Worm (Caenorhabditis elegans) whole organism, young adult: ENCODE measurements around the gene ssp-34.
"Not testable (repeated sequence)": the region's sequence is repeated elsewhere in the genome, so short reads cannot be mapped to it uniquely, and the experiment has no call there.

Experiments
- B0035.1 ChIP-seq: sonication (generic microtip); optimal IDR thresholded peaks from 2 replicates; lab custom pipeline; 2016; ENCODE audit warnings: missing genetic modification characterization, mild to moderate bottlenecking, missing compliant biosample characterization, missing genotype, missing genetic modification reagents
- B0261.1 ChIP-seq: sonication (generic microtip); optimal IDR thresholded peaks from 2 replicates; lab custom pipeline; 2016; ENCODE audit warnings: mild to moderate bottlenecking, missing genetic modification characterization, moderate library complexity, missing compliant biosample characterization
- D2030.7 ChIP-seq: fragments of 200-800 bp; sonication (Bioruptor generic); IDR thresholded peaks from 2 replicates; pipeline ENCODE4 v1.3.6; 2022; ENCODE audit warnings: missing genetic modification reagents, missing genetic modification characterization, missing compliant biosample characterization
- F22D6.2 ChIP-seq: sonication (generic microtip); optimal IDR thresholded peaks from 2 replicates; lab custom pipeline; 2016; ENCODE audit warnings: mild to moderate bottlenecking, missing genetic modification characterization, missing compliant biosample characterization
- F49E8.2 ChIP-seq: sonication (generic microtip); optimal IDR thresholded peaks from 3 replicates; lab custom pipeline; 2017; ENCODE audit warnings: missing genetic modification characterization, mild to moderate bottlenecking, missing compliant biosample characterization, antibody characterized with exemption, moderate library complexity; ENCODE audit not compliant: insufficient read depth
- K11D2.4 ChIP-seq: fragments of 200-800 bp; sonication (Bioruptor generic); IDR thresholded peaks from 2 replicates; pipeline ENCODE4 v1.3.6; 2022; ENCODE audit warnings: missing genetic modification reagents, missing genetic modification characterization, missing compliant biosample characterization
- K12H6.12 ChIP-seq: fragments of 200-800 bp; sonication (Bioruptor generic); optimal IDR thresholded peaks from 2 replicates; lab custom pipeline; 2018; ENCODE audit warnings: mild to moderate bottlenecking, missing genetic modification characterization, missing compliant biosample characterization
- Y53G8AR.9 ChIP-seq: fragments of 200-800 bp; sonication (Bioruptor generic); conservative IDR thresholded peaks from 2 replicates; pipeline ENCODE4 v1.3.6; 2022; ENCODE audit warnings: missing genetic modification reagents, missing genetic modification characterization, missing compliant biosample characterization
- aptf-2 ChIP-seq: fragments of 200-800 bp; sonication (Bioruptor generic); conservative IDR thresholded peaks from 2 replicates; pipeline ENCODE4 v1.3.6; 2022; ENCODE audit warnings: missing genetic modification reagents, missing genetic modification characterization, missing compliant biosample characterization
- aptf-3 ChIP-seq: fragments of 200-800 bp; sonication (Bioruptor generic); IDR thresholded peaks from 2 replicates; pipeline ENCODE4 v1.3.6; 2022; ENCODE audit warnings: missing genetic modification characterization, missing compliant biosample characterization
- attf-5 ChIP-seq: fragments of 200-800 bp; sonication (Bioruptor generic); optimal IDR thresholded peaks from 2 replicates; lab custom pipeline; 2018; ENCODE audit warnings: mild to moderate bottlenecking, missing genetic modification characterization, missing compliant biosample characterization
- bed-2 ChIP-seq: fragments of 200-800 bp; sonication (Bioruptor generic); IDR thresholded peaks from 2 replicates; pipeline ENCODE4 v1.3.6; 2022; ENCODE audit warnings: missing genetic modification reagents, missing genetic modification characterization, missing compliant biosample characterization
- cebp-1 ChIP-seq, 2 experiments: fragments of 200-800 bp in 1 of 2; sonication (Bioruptor generic) in 1 of 2; sonication (generic microtip) in 1 of 2; IDR thresholded peaks in 1 of 2; optimal IDR thresholded peaks in 1 of 2; 2 replicates each; pipeline versions ENCODE4 v1.3.6 to Lab custom; 2017 to 2022; ENCODE audit warnings: missing compliant biosample characterization in 2 of 2, missing genetic modification characterization in 2 of 2, mild to moderate bottlenecking in 1 of 2, missing genetic modification reagents in 1 of 2, moderate library complexity in 1 of 2
- ceh-100 ChIP-seq: fragments of 200-800 bp; sonication (Bioruptor generic); IDR thresholded peaks from 2 replicates; pipeline ENCODE4 v1.3.6; 2022; ENCODE audit warnings: missing genetic modification reagents, missing genetic modification characterization, missing compliant biosample characterization
- ceh-27 ChIP-seq: fragments of 200-800 bp; sonication (Bioruptor generic); optimal IDR thresholded peaks from 2 replicates; lab custom pipeline; 2018; ENCODE audit warnings: mild to moderate bottlenecking, missing genetic modification characterization, moderate library complexity, missing compliant biosample characterization
- ceh-40 ChIP-seq: fragments of 200-800 bp; sonication (Bioruptor generic); IDR thresholded peaks from 2 replicates; pipeline ENCODE4 v1.3.6; 2022; ENCODE audit warnings: missing genetic modification characterization, missing compliant biosample characterization
- ceh-91 ChIP-seq: fragments of 200-800 bp; sonication (Bioruptor generic); IDR thresholded peaks from 2 replicates; pipeline ENCODE4 v1.3.6; 2022; ENCODE audit warnings: missing genetic modification reagents, missing genetic modification characterization, missing compliant biosample characterization
- dpff-1 ChIP-seq: sonication (generic microtip); optimal IDR thresholded peaks from 2 replicates; lab custom pipeline; 2017; ENCODE audit warnings: mild to moderate bottlenecking, missing genetic modification characterization, missing compliant biosample characterization
- egl-44 ChIP-seq: fragments of 200-800 bp; sonication (Bioruptor generic); IDR thresholded peaks from 2 replicates; pipeline ENCODE4 v1.3.6; 2022; ENCODE audit warnings: missing genetic modification reagents, missing genetic modification characterization, missing compliant biosample characterization
- ekl-4 ChIP-seq: fragments of 200-800 bp; sonication (Bioruptor generic); IDR thresholded peaks from 2 replicates; pipeline ENCODE4 v1.3.6; 2022; ENCODE audit warnings: missing genetic modification reagents, missing genetic modification characterization, missing compliant biosample characterization
- ets-4 ChIP-seq: fragments of 200-800 bp; sonication (Bioruptor generic); optimal IDR thresholded peaks from 2 replicates; lab custom pipeline; 2018; ENCODE audit warnings: mild to moderate bottlenecking, missing genetic modification characterization, missing compliant biosample characterization
- fkh-3 ChIP-seq: sonication (generic microtip); optimal IDR thresholded peaks from 2 replicates; lab custom pipeline; 2016; ENCODE audit warnings: mild to moderate bottlenecking, missing genetic modification characterization, missing compliant biosample characterization
- hlh-26 ChIP-seq: fragments of 200-800 bp; sonication (Bioruptor generic); conservative IDR thresholded peaks from 2 replicates; pipeline ENCODE4 v1.3.6; 2022; ENCODE audit warnings: missing genetic modification reagents, missing genetic modification characterization, missing compliant biosample characterization
- hmg-1.2 ChIP-seq: fragments of 200-800 bp; sonication (Bioruptor generic); IDR thresholded peaks from 2 replicates; pipeline ENCODE4 v1.3.6; 2022; ENCODE audit warnings: missing genetic modification reagents, missing genetic modification characterization, missing compliant biosample characterization
- lag-1 ChIP-seq: fragments of 200-800 bp; sonication (Bioruptor generic); IDR thresholded peaks from 2 replicates; pipeline ENCODE4 v1.3.6; 2022; ENCODE audit warnings: missing genetic modification reagents, missing genetic modification characterization, missing compliant biosample characterization
- let-607 ChIP-seq, 2 experiments: fragments of 200-800 bp in 1 of 2; sonication (Bioruptor generic) in 1 of 2; sonication (generic microtip) in 1 of 2; optimal IDR thresholded peaks; 2 replicates each; lab custom pipeline; 2016 to 2018; ENCODE audit warnings: mild to moderate bottlenecking in 2 of 2, missing compliant biosample characterization in 2 of 2, missing genetic modification characterization in 2 of 2, moderate library complexity in 2 of 2, missing genotype in 1 of 2
- lir-1 ChIP-seq: fragments of 200-800 bp; sonication (Bioruptor generic); conservative IDR thresholded peaks from 2 replicates; pipeline ENCODE4 v1.3.6; 2022; ENCODE audit warnings: missing genetic modification reagents, missing genetic modification characterization, missing compliant biosample characterization
- madf-6 ChIP-seq: fragments of 200-800 bp; sonication (Bioruptor generic); IDR thresholded peaks from 2 replicates; pipeline ENCODE4 v1.3.6; 2022; ENCODE audit warnings: missing genetic modification reagents, missing genetic modification characterization, missing compliant biosample characterization
- mcd-1 ChIP-seq: fragments of 200-800 bp; sonication (Bioruptor generic); IDR thresholded peaks from 2 replicates; pipeline ENCODE4 v1.3.6; 2022; ENCODE audit warnings: missing genetic modification reagents, missing genetic modification characterization, missing compliant biosample characterization
- mes-4 ChIP-seq: sonication (generic microtip); optimal IDR thresholded peaks from 2 replicates; lab custom pipeline; 2016; ENCODE audit warnings: missing genotype, missing genetic modification characterization, missing compliant biosample characterization
- mxl-1 ChIP-seq: sonication (generic microtip); optimal IDR thresholded peaks from 2 replicates; lab custom pipeline; 2016; ENCODE audit warnings: missing genetic modification characterization, missing compliant biosample characterization
- nhr-120 ChIP-seq: fragments of 200-800 bp; sonication (Bioruptor generic); IDR thresholded peaks from 2 replicates; pipeline ENCODE4 v1.3.6; 2022; ENCODE audit warnings: missing genetic modification characterization, missing compliant biosample characterization
- nhr-179 ChIP-seq: sonication (generic microtip); optimal IDR thresholded peaks from 2 replicates; lab custom pipeline; 2016; ENCODE audit warnings: mild to moderate bottlenecking, missing genetic modification characterization, missing compliant biosample characterization
- nhr-80 ChIP-seq: sonication (generic microtip); optimal IDR thresholded peaks from 2 replicates; lab custom pipeline; 2016; ENCODE audit warnings: missing genetic modification characterization, missing compliant biosample characterization
- sea-2 ChIP-seq: fragments of 200-800 bp; sonication (Bioruptor generic); IDR thresholded peaks from 2 replicates; pipeline ENCODE4 v1.3.6; 2022; ENCODE audit warnings: missing genetic modification characterization, missing compliant biosample characterization
- somi-1 ChIP-seq: fragments of 200-800 bp; sonication (Bioruptor generic); optimal IDR thresholded peaks from 2 replicates; lab custom pipeline; 2018; ENCODE audit warnings: mild to moderate bottlenecking, missing genetic modification characterization, missing compliant biosample characterization
- sptf-2 ChIP-seq: fragments of 200-800 bp; sonication (Bioruptor generic); optimal IDR thresholded peaks from 2 replicates; lab custom pipeline; 2018; ENCODE audit warnings: mild to moderate bottlenecking, missing genetic modification characterization, missing compliant biosample characterization
- tbp1 ChIP-seq: fragments of 200-800 bp; sonication (Bioruptor generic); optimal IDR thresholded peaks from 2 replicates; lab custom pipeline; 2018; ENCODE audit warnings: mild to moderate bottlenecking, missing genetic modification characterization, missing compliant biosample characterization
- tbx-9 ChIP-seq: sonication (generic microtip); optimal IDR thresholded peaks from 2 replicates; lab custom pipeline; 2016; ENCODE audit warnings: borderline replicate concordance, missing genetic modification characterization, inconsistent platforms, missing compliant biosample characterization
- tlf-1 ChIP-seq: fragments of 200-800 bp; sonication (Bioruptor generic); optimal IDR thresholded peaks from 2 replicates; lab custom pipeline; 2018; ENCODE audit warnings: mild to moderate bottlenecking, missing genetic modification characterization, missing compliant biosample characterization
- unc-62 ChIP-seq: fragments of 150-350 bp; optimal IDR thresholded peaks from 2 replicates; lab custom pipeline; 2014; ENCODE audit warnings: missing biosample characterization, missing genetic modification reagents, missing genetic modification characterization
- ztf-26 ChIP-seq: sonication (generic microtip); optimal IDR thresholded peaks from 2 replicates; lab custom pipeline; 2017; ENCODE audit warnings: missing genetic modification characterization, missing compliant biosample characterization

Gene ssp-34

ce11 chrIV:10761344-10761743 is 22.9 kb upstream of the ssp-34 start, which contains the start of gene ugt-54:
ugt-54 (plus strand) TSS chrIV:10761698.
- TF ChIP-seq tbp1 (GFP tag; lab: Kevin White, UChicago): peak; percentile 10
- TF ChIP-seq attf-5: no peak
- no peak for TF ChIP-seq hmg-1.2
- peak; percentile 81 for TF ChIP-seq nhr-80 (tag; lab: Kevin White, UChicago)
- TF ChIP-seq tlf-1 (GFP tag; lab: Kevin White, UChicago): peak; percentile 12
- TF ChIP-seq hlh-26 (GFP tag; lab: Robert Waterston, UW): no peak

- no peak for TF ChIP-seq F49E8.2 (tag; lab: Kevin White, UChicago)
- TF ChIP-seq aptf-2 (GFP tag; lab: Robert Waterston, UW): no peak
- TF ChIP-seq ekl-4 (GFP tag; lab: Robert Waterston, UW): no peak
- TF ChIP-seq mcd-1: no peak
- TF ChIP-seq K12H6.12: no peak
- no peak for TF ChIP-seq somi-1 (GFP tag; lab: Kevin White, UChicago)
- no peak for TF ChIP-seq tlf-1 (GFP tag; lab: Kevin White, UChicago)
- TF ChIP-seq dpff-1 (tag; lab: Kevin White, UChicago): no peak
- no peak for TF ChIP-seq sea-2 (GFP tag; lab: Robert Waterston, UW)
- no peak for TF ChIP-seq lir-1
- no peak for TF ChIP-seq lag-1 (GFP tag; lab: Robert Waterston, UW)
- TF ChIP-seq ceh-100 (GFP tag; lab: Robert Waterston, UW): no peak
These were observed 19.3 kb upstream of the ssp-34 start, which contains the start of the genes T25B9.4 and T25B9.6 for ce11 chrIV:10757616-10758193. T25B9.4 (minus strand) TSS chrIV:10757716. T25B9.6 (plus strand) TSS chrIV:10758143.

ce11 chrIV:10754685-10755084 is 16.3 kb upstream of the ssp-34 start, which contains the start of gene T25B9.5:
T25B9.5 (minus strand) TSS chrIV:10754785.
- no peak for TF ChIP-seq mxl-1 (tag; lab: Kevin White, UChicago)
- no peak for TF ChIP-seq ceh-91
- no peak for TF ChIP-seq tbp1 (GFP tag; lab: Kevin White, UChicago)
- TF ChIP-seq K11D2.4 (GFP tag; lab: Robert Waterston, UW): no peak
- TF ChIP-seq mes-4: no peak
- TF ChIP-seq ceh-40 (GFP tag; lab: Robert Waterston, UW): no peak
- TF ChIP-seq aptf-3 (GFP tag; lab: Robert Waterston, UW): no peak
- TF ChIP-seq somi-1 (GFP tag; lab: Kevin White, UChicago): no peak
- no peak for TF ChIP-seq B0261.1 (tag; lab: Kevin White, UChicago)
- TF ChIP-seq D2030.7 (GFP tag; lab: Robert Waterston, UW): no peak
- TF ChIP-seq nhr-120: no peak
- no peak for TF ChIP-seq ets-4 (GFP tag; lab: Kevin White, UChicago)
- no peak for TF ChIP-seq ztf-26 (tag; lab: Kevin White, UChicago)
- no peak for TF ChIP-seq ceh-27 (GFP tag; lab: Kevin White, UChicago)
- TF ChIP-seq nhr-179 (tag; lab: Kevin White, UChicago): no peak

- TF ChIP-seq B0261.1 (tag; lab: Kevin White, UChicago); nhr-179 (tag; lab: Kevin White, UChicago); fkh-3: not testable (repeated sequence)
These were observed 13.3 kb upstream of the ssp-34 start, which contains the start of gene T25B9.2 for ce11 chrIV:10751740-10752139. T25B9.2 (minus strand) TSS chrIV:10751840.

ce11 chrIV:10750041-10750440 is 11.6 kb upstream of the ssp-34 start, which contains the start of gene T25B9.1:
T25B9.1 (minus strand) TSS chrIV:10750141.
- no peak for TF ChIP-seq Y53G8AR.9 (GFP tag; lab: Robert Waterston, UW)
- no peak for TF ChIP-seq sptf-2 (GFP tag; lab: Kevin White, UChicago)
- no peak for TF ChIP-seq let-607 (tag; optimal IDR thresholded peaks at IDR 0.05; lab: Kevin White, UChicago)
- TF ChIP-seq cebp-1 (GFP tag; IDR thresholded peaks at IDR 0.05; lab: Robert Waterston, UW): no peak
- no peak for TF ChIP-seq cebp-1 (tag; optimal IDR thresholded peaks at IDR 0.05; lab: Kevin White, UChicago)
- TF ChIP-seq F22D6.2 (tag; lab: Kevin White, UChicago): no peak
- TF ChIP-seq madf-6: no peak
- no peak for TF ChIP-seq tbx-9 (tag; lab: Kevin White, UChicago)
- no peak for TF ChIP-seq egl-44
- TF ChIP-seq B0035.1 (tag; lab: Kevin White, UChicago): no peak
- no peak for TF ChIP-seq unc-62 (GFP tag; lab: Kevin White, UChicago)
- TF ChIP-seq bed-2: no peak
